Fruit fly (Drosophila melanogaster) whole organism, embryonic: ENCODE data around the gene Girdin.

Experiments used
- B-H1 ChIP-seq: fragments of 200-800 bp; sonication (Bioruptor generic); IDR thresholded peaks from 3 replicates; pipeline ENCODE4 v1.3.6; 2022; ENCODE audit warnings: missing biosample characterization, missing genetic modification characterization
- C15 ChIP-seq: fragments of 200-800 bp; sonication (Bioruptor generic); IDR thresholded peaks from 3 replicates; pipeline ENCODE4 v1.3.6; 2022; ENCODE audit warnings: missing biosample characterization, missing genetic modification characterization
- CG10267 ChIP-seq: fragments of 200-800 bp; sonication (Bioruptor generic); optimal IDR thresholded peaks from 2 replicates; lab custom pipeline; 2018; ENCODE audit warnings: missing biosample characterization, mild to moderate bottlenecking, missing genetic modification characterization, moderate library complexity
- CG11696 ChIP-seq: fragments of 200-800 bp; sonication (Bioruptor generic); IDR thresholded peaks from 2 replicates; pipeline ENCODE4 v1.3.6; 2022; ENCODE audit warnings: missing biosample characterization, missing genetic modification characterization
- CG14860 ChIP-seq: fragments of 200-800 bp; sonication (Bioruptor generic); IDR thresholded peaks from 3 replicates; pipeline ENCODE4 v1.3.6; 2022; ENCODE audit warnings: missing biosample characterization, missing genetic modification characterization; ENCODE audit not compliant: partially characterized antibody
- CG14965 ChIP-seq: fragments of 200-800 bp; sonication (Bioruptor generic); optimal IDR thresholded peaks from 2 replicates; lab custom pipeline; 2016; ENCODE audit warnings: missing biosample characterization, missing genetic modification characterization, borderline replicate concordance
- CG1529 ChIP-seq: fragments of 200-800 bp; sonication (Bioruptor generic); optimal IDR thresholded peaks from 3 replicates; lab custom pipeline; 2018; ENCODE audit warnings: missing biosample characterization, missing genetic modification characterization
- CG15696 ChIP-seq: fragments of 200-800 bp; sonication (Bioruptor generic); optimal IDR thresholded peaks from 2 replicates; lab custom pipeline; 2019; ENCODE audit warnings: missing biosample characterization, mild to moderate bottlenecking, missing genetic modification characterization, moderate library complexity
- CG16779 ChIP-seq: fragments of 200-800 bp; sonication (Bioruptor generic); IDR thresholded peaks from 2 replicates; pipeline ENCODE4 v1.3.6; 2022; ENCODE audit warnings: missing biosample characterization, missing genetic modification characterization
- CG17359 ChIP-seq: fragments of 200-800 bp; sonication (Bioruptor generic); optimal IDR thresholded peaks from 3 replicates; lab custom pipeline; 2018; ENCODE audit warnings: missing biosample characterization, mild to moderate bottlenecking, missing genetic modification characterization, moderate library complexity
- CG1832 ChIP-seq: fragments of 200-800 bp; sonication (Bioruptor generic); optimal IDR thresholded peaks from 2 replicates; lab custom pipeline; 2017; ENCODE audit warnings: missing biosample characterization, mild to moderate bottlenecking, missing genetic modification characterization, inconsistent platforms
- CG33213 ChIP-seq: fragments of 200-800 bp; sonication (Bioruptor generic); optimal IDR thresholded peaks from 3 replicates; lab custom pipeline; 2016; ENCODE audit warnings: missing biosample characterization, missing genetic modification characterization
- CG4730 ChIP-seq: fragments of 200-800 bp; sonication (Bioruptor generic); IDR thresholded peaks from 2 replicates; pipeline ENCODE4 v1.3.6; 2022; ENCODE audit warnings: missing biosample characterization, missing genetic modification characterization
- CG5245 ChIP-seq: fragments of 200-800 bp; sonication (Bioruptor generic); optimal IDR thresholded peaks from 3 replicates; lab custom pipeline; 2016; ENCODE audit warnings: missing biosample characterization, missing genetic modification characterization
- CG7357 ChIP-seq: fragments of 200-800 bp; sonication (Bioruptor generic); IDR thresholded peaks from 3 replicates; pipeline ENCODE4 v1.3.6; 2022; ENCODE audit warnings: missing biosample characterization, missing genetic modification characterization
- CG7786 ChIP-seq: fragments of 200-800 bp; sonication (Bioruptor generic); optimal IDR thresholded peaks from 2 replicates; lab custom pipeline; 2016; ENCODE audit warnings: missing biosample characterization, missing genetic modification characterization
- CG8359 ChIP-seq: fragments of 200-800 bp; sonication (Bioruptor generic); optimal IDR thresholded peaks from 2 replicates; lab custom pipeline; 2017; ENCODE audit warnings: missing biosample characterization, mild to moderate bottlenecking, missing genetic modification characterization, borderline replicate concordance
- CG8944 ChIP-seq: fragments of 200-800 bp; sonication (Bioruptor generic); optimal IDR thresholded peaks from 3 replicates; lab custom pipeline; 2016; ENCODE audit warnings: missing biosample characterization, missing genetic modification characterization
- CG9727 ChIP-seq: fragments of 200-800 bp; sonication (Bioruptor generic); optimal IDR thresholded peaks from 3 replicates; lab custom pipeline; 2017; ENCODE audit warnings: missing biosample characterization, mild to moderate bottlenecking, missing genetic modification characterization
- CrebB ChIP-seq: fragments of 200-800 bp; sonication (Bioruptor generic); optimal IDR thresholded peaks from 3 replicates; lab custom pipeline; 2018; ENCODE audit warnings: missing biosample characterization, mild to moderate bottlenecking, missing genetic modification characterization
- D19B ChIP-seq: fragments of 200-800 bp; sonication (Bioruptor generic); optimal IDR thresholded peaks from 2 replicates; lab custom pipeline; 2017; ENCODE audit warnings: missing biosample characterization, mild to moderate bottlenecking, missing genetic modification characterization
- E2f2 ChIP-seq: fragments of 200-800 bp; sonication (Bioruptor generic); IDR thresholded peaks from 2 replicates; pipeline ENCODE4 v1.3.6; 2022; ENCODE audit warnings: missing biosample characterization, missing genetic modification characterization
- Eip74EF ChIP-seq, 2 experiments: fragments of 200-800 bp in 1 of 2; fragments of >200 bp in 1 of 2; sonication (Bioruptor generic) in 1 of 2; optimal IDR thresholded peaks; 2 replicates each; lab custom pipeline; 2017 to 2019; ENCODE audit warnings: missing biosample characterization in 2 of 2, missing genetic modification characterization in 2 of 2, mild to moderate bottlenecking in 1 of 2, moderate library complexity in 1 of 2
- HHEX ChIP-seq: fragments of 200-800 bp; sonication (Bioruptor generic); optimal IDR thresholded peaks from 3 replicates; lab custom pipeline; 2017; ENCODE audit warnings: missing biosample characterization, mild to moderate bottlenecking, missing genetic modification characterization, missing genetic modification reagents
- HLH3B ChIP-seq: fragments of 200-800 bp; sonication (Bioruptor generic); IDR thresholded peaks from 2 replicates; pipeline ENCODE4 v1.3.6; 2022; ENCODE audit warnings: missing biosample characterization, missing genetic modification characterization
- Hmx ChIP-seq: fragments of 200-800 bp; sonication (Bioruptor generic); optimal IDR thresholded peaks from 2 replicates; lab custom pipeline; 2016; ENCODE audit warnings: missing biosample characterization, missing genetic modification characterization
- Hsf ChIP-seq: fragments of 200-800 bp; sonication (Bioruptor generic); optimal IDR thresholded peaks from 3 replicates; lab custom pipeline; 2016; ENCODE audit warnings: missing biosample characterization, missing genetic modification characterization
- Mad ChIP-seq: fragments of 200-800 bp; sonication (Bioruptor generic); optimal IDR thresholded peaks from 2 replicates; lab custom pipeline; 2016; ENCODE audit warnings: missing biosample characterization, missing genetic modification characterization
- Opbp ChIP-seq: fragments of 200-800 bp; sonication (Bioruptor generic); IDR thresholded peaks from 3 replicates; pipeline ENCODE4 v1.3.6; 2022; ENCODE audit warnings: missing biosample characterization, missing genetic modification characterization; ENCODE audit not compliant: partially characterized antibody
- Poxn ChIP-seq: fragments of 200-800 bp; sonication (Bioruptor generic); IDR thresholded peaks from 2 replicates; pipeline ENCODE4 v1.3.6; 2022; ENCODE audit warnings: missing biosample characterization, missing genetic modification characterization
- Ptx1 ChIP-seq: fragments of 200-800 bp; sonication (Bioruptor generic); IDR thresholded peaks from 2 replicates; pipeline ENCODE4 v1.3.6; 2022; ENCODE audit warnings: missing biosample characterization, missing genetic modification characterization
- Side ChIP-seq: fragments of 200-800 bp; sonication (Bioruptor generic); optimal IDR thresholded peaks from 2 replicates; lab custom pipeline; 2016; ENCODE audit warnings: missing biosample characterization, missing genetic modification characterization
- Sry-δ ChIP-seq: fragments of 200-800 bp; sonication (Bioruptor generic); optimal IDR thresholded peaks from 2 replicates; lab custom pipeline; 2016; ENCODE audit warnings: missing biosample characterization, missing genetic modification characterization
- ab ChIP-seq: fragments of 200-800 bp; sonication (Bioruptor generic); optimal IDR thresholded peaks from 2 replicates; lab custom pipeline; 2016; ENCODE audit warnings: missing biosample characterization, missing genetic modification characterization
- cad ChIP-seq: fragments of >200 bp; optimal IDR thresholded peaks from 2 replicates; lab custom pipeline; 2017; ENCODE audit warnings: missing biosample characterization, missing genetic modification characterization
- dan ChIP-seq: fragments of 200-800 bp; sonication (Bioruptor generic); IDR thresholded peaks from 2 replicates; pipeline ENCODE4 v1.3.6; 2022; ENCODE audit warnings: missing biosample characterization, missing genetic modification characterization
- dimm ChIP-seq: fragments of 200-800 bp; sonication (Bioruptor generic); IDR thresholded peaks from 2 replicates; pipeline ENCODE4 v1.3.6; 2022; ENCODE audit warnings: missing biosample characterization, missing genetic modification characterization
- disco-r ChIP-seq: fragments of 200-800 bp; sonication (Bioruptor generic); optimal IDR thresholded peaks from 2 replicates; lab custom pipeline; 2016; ENCODE audit warnings: missing biosample characterization, missing genetic modification characterization
- hkb ChIP-seq, 2 experiments: fragments of 200-800 bp in 1 of 2; fragments of >200 bp in 1 of 2; sonication (Bioruptor generic) in 1 of 2; IDR thresholded peaks in 1 of 2; optimal IDR thresholded peaks in 1 of 2; 2 replicates each; pipeline versions ENCODE4 v1.3.6 to Lab custom; 2017 to 2022; ENCODE audit warnings: missing biosample characterization in 1 of 2, missing genetic modification characterization in 1 of 2
- ind ChIP-seq: fragments of 200-800 bp; sonication (Bioruptor generic); optimal IDR thresholded peaks from 3 replicates; lab custom pipeline; 2016; ENCODE audit warnings: missing biosample characterization, missing genetic modification characterization
- jing ChIP-seq: fragments of 200-800 bp; sonication (Bioruptor generic); optimal IDR thresholded peaks from 2 replicates; lab custom pipeline; 2018; ENCODE audit warnings: missing biosample characterization, mild to moderate bottlenecking, missing genetic modification characterization
- onecut ChIP-seq: fragments of 200-800 bp; sonication (Bioruptor generic); IDR thresholded peaks from 2 replicates; pipeline ENCODE4 v1.3.6; 2022; ENCODE audit warnings: missing biosample characterization, missing genetic modification characterization
- p53 ChIP-seq: fragments of 200-800 bp; sonication (Bioruptor generic); optimal IDR thresholded peaks from 2 replicates; lab custom pipeline; 2016; ENCODE audit warnings: missing biosample characterization, missing genetic modification characterization
- ranshi ChIP-seq: fragments of 200-800 bp; sonication (Bioruptor generic); IDR thresholded peaks from 2 replicates; pipeline ENCODE4 v1.3.6; 2022; ENCODE audit warnings: missing biosample characterization, missing genetic modification characterization
- ro ChIP-seq: fragments of 200-800 bp; sonication (Bioruptor generic); IDR thresholded peaks from 2 replicates; pipeline ENCODE4 v1.3.6; 2022; ENCODE audit warnings: missing biosample characterization, missing genetic modification characterization
- shn ChIP-seq: fragments of 200-800 bp; sonication (Bioruptor generic); optimal IDR thresholded peaks from 3 replicates; lab custom pipeline; 2016; ENCODE audit warnings: missing biosample characterization, missing genetic modification characterization
- sqz ChIP-seq: fragments of 200-800 bp; sonication (Bioruptor generic); optimal IDR thresholded peaks from 3 replicates; lab custom pipeline; 2018; ENCODE audit warnings: missing biosample characterization, mild to moderate bottlenecking, missing genetic modification characterization
- toy ChIP-seq: fragments of 200-800 bp; sonication (Bioruptor generic); IDR thresholded peaks from 2 replicates; pipeline ENCODE4 v1.3.6; 2022; ENCODE audit warnings: missing biosample characterization, missing genetic modification characterization

Girdin gene

DNA sequence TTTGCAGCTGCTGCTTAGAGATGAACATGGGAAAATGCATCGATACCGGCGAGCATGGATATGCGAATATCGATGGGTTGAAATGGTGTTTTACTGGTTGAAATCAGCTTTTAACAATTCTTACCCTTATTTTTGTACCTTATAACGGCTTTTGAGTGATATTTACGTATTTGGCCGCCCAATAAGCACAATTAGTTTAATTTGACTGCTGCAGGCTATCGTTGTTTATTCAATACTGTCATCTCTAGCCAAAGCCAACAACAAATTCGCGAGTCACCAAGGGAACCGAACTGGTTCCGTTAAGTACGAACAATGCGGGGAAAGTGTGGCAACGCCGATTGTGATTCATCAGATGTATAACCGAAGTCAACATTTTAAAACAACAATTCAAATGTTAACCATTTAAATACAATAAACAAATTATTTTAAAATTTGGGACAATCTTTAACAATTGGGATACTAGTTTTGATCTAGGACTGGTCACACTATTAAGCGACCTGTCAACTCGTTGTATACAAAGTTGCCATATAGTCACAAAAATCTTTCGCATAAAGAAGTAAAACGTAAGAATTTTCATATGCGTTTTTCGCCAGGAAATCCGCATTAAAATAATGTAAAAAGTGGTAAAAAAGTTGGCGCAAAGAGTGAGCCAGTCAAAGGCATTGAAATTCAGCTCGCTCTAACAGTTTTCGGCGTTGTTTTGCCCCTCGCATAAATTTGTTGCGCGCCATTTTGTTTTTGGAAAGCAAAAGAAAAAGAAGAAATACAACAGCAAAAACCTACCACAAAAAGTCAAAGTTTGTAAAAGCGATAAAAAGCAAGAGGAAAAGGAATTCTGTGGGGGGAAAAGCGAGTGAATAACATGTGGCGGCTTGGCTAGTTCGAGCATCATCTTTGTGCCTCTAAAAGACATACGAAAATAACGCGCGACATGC lies 30.3 kb upstream of the Girdin start, which contains the start of the genes Usp5 and BtbVII (continued):
- TF ChIP-seq Mad: peak; percentile 66
- no peak for TF ChIP-seq cad (GFP tag; lab: Kevin White, UChicago)
- TF ChIP-seq Hsf (GFP tag; lab: Kevin White, UChicago): peak; percentile 76
- no peak for TF ChIP-seq C15 (GFP tag; lab: Robert Waterston, UW)
- TF ChIP-seq HHEX (GFP tag; lab: Kevin White, UChicago): no peak
- TF ChIP-seq disco-r (GFP tag; lab: Kevin White, UChicago): peak; percentile 54
- 0 out of 2 replicates have a peak, but pooled peaks have one; percentile 33 for TF ChIP-seq CG11696
- TF ChIP-seq Poxn (GFP tag; lab: Robert Waterston, UW): no peak
- peak; percentile 74 for TF ChIP-seq shn (GFP tag; lab: Kevin White, UChicago)
- no peak for TF ChIP-seq dan (GFP tag; lab: Robert Waterston, UW)
- TF ChIP-seq HLH3B (GFP tag; lab: Robert Waterston, UW): 0 out of 2 replicates have a peak, but pooled peaks have one; percentile 14
- TF ChIP-seq ab (GFP tag; lab: Kevin White, UChicago): no peak
- 0 out of 2 replicates have a peak, but pooled peaks have one; percentile 19 for TF ChIP-seq onecut (GFP tag; lab: Robert Waterston, UW)
- no peak for TF ChIP-seq Hmx (GFP tag; lab: Kevin White, UChicago)
- TF ChIP-seq ranshi (GFP tag; lab: Robert Waterston, UW): no peak
- peak; percentile 77 for TF ChIP-seq hkb (optimal IDR thresholded peaks at IDR 0.05; lab: Kevin White, UChicago)
- TF ChIP-seq hkb (GFP tag; IDR thresholded peaks at IDR 0.05; lab: Robert Waterston, UW): peak; percentile 50
- TF ChIP-seq CG7786 (GFP tag; lab: Kevin White, UChicago): peak; percentile 56
- no peak for TF ChIP-seq p53
- no peak for TF ChIP-seq CG5245
- TF ChIP-seq CG14965 (GFP tag; lab: Kevin White, UChicago): no peak
- TF ChIP-seq E2f2 (GFP tag; lab: Robert Waterston, UW): peak; percentile 49; the same call in 1 of the 2 replicates
- TF ChIP-seq Sry-δ (GFP tag; lab: Kevin White, UChicago): peak; percentile 96
- no peak for TF ChIP-seq ro (GFP tag; lab: Robert Waterston, UW)
- TF ChIP-seq CG17359 (tag; lab: Kevin White, UChicago): peak; percentile 34
- 0 out of 3 replicates have a peak, but pooled peaks have one; percentile 12 for TF ChIP-seq CG7357
- TF ChIP-seq CG9727 (GFP tag; lab: Kevin White, UChicago): peak; percentile 65
- TF ChIP-seq Ptx1 (GFP tag; lab: Robert Waterston, UW): peak; percentile 58
- peak; percentile 57 for TF ChIP-seq CG10267
- peak; percentile 41 for TF ChIP-seq CG15696 (tag; lab: Kevin White, UChicago)
- TF ChIP-seq jing: no peak
- TF ChIP-seq ind (GFP tag; lab: Kevin White, UChicago): peak; percentile 46
- peak; percentile 94 for TF ChIP-seq CG14860
- no peak for TF ChIP-seq dimm (GFP tag; lab: Robert Waterston, UW)
- TF ChIP-seq B-H1: peak; percentile 40; the same call in 1 of the 3 replicates
- peak; percentile 72 for TF ChIP-seq CG8944 (GFP tag; lab: Kevin White, UChicago)
- no peak for TF ChIP-seq toy (GFP tag; lab: Robert Waterston, UW)
- TF ChIP-seq sqz (GFP tag; lab: Kevin White, UChicago): peak; percentile 53
- no peak for TF ChIP-seq CG8359
- no peak for TF ChIP-seq CG1832
- no peak for TF ChIP-seq CG4730 (GFP tag; lab: Robert Waterston, UW)
- no peak for TF ChIP-seq CG16779 (GFP tag; lab: Robert Waterston, UW)
- peak; percentile 87; the same call in 2 of the 3 replicates for TF ChIP-seq Opbp (GFP tag; lab: Robert Waterston, UW)
- TF ChIP-seq CG33213: peak; percentile 37
- peak; percentile 41 for TF ChIP-seq CrebB (tag; lab: Kevin White, UChicago)
- no peak for TF ChIP-seq Eip74EF (GFP tag; optimal IDR thresholded peaks at IDR 0.05; lab: Kevin White, UChicago)
- no peak for TF ChIP-seq D19B (GFP tag; lab: Kevin White, UChicago)
- TF ChIP-seq Side (GFP tag; lab: Kevin White, UChicago): peak; percentile 56
- TF ChIP-seq CG1529 (GFP tag; lab: Kevin White, UChicago): peak; percentile 7
